Worm (Caenorhabditis elegans) whole organism, L1 larva: ENCODE results near the gene elf-1.

Experiments used
- C16A3.4 ChIP-seq: fragments of 150-350 bp; optimal IDR thresholded peaks from 2 replicates; lab custom pipeline; 2014; ENCODE audit warnings: missing biosample characterization, missing genetic modification characterization
- F16B12.6 ChIP-seq: fragments of 150-350 bp; optimal IDR thresholded peaks from 2 replicates; lab custom pipeline; 2014; ENCODE audit warnings: missing biosample characterization, missing genetic modification characterization
- alr-1 ChIP-seq: fragments of 200-800 bp; sonication (Bioruptor generic); optimal IDR thresholded peaks from 2 replicates; lab custom pipeline; 2018; ENCODE audit warnings: borderline replicate concordance, mild to moderate bottlenecking, missing genetic modification characterization, missing compliant biosample characterization
- ceh-63 ChIP-seq: fragments of 200-800 bp; sonication (Bioruptor generic); optimal IDR thresholded peaks from 2 replicates; lab custom pipeline; 2018; ENCODE audit warnings: mild to moderate bottlenecking, missing genetic modification characterization, missing compliant biosample characterization
- ceh-82 ChIP-seq, 3 experiments: fragments of 150-350 bp in 1 of 3; sonication (generic microtip) in 2 of 3; optimal IDR thresholded peaks; 2 replicates each; lab custom pipeline; 2014 to 2017; ENCODE audit warnings: missing biosample characterization in 3 of 3, missing genetic modification characterization in 3 of 3
- dpl-1 ChIP-seq, 3 experiments: fragments of 150-350 bp in 2 of 3; sonication (generic microtip) in 1 of 3; optimal IDR thresholded peaks; 2 replicates each; lab custom pipeline; 2014 to 2017; ENCODE audit warnings: missing biosample characterization in 3 of 3, missing genetic modification characterization in 3 of 3, missing genetic modification reagents in 3 of 3
- dsc-1 ChIP-seq: sonication (generic microtip); optimal IDR thresholded peaks from 2 replicates; lab custom pipeline; 2016; ENCODE audit warnings: mild to moderate bottlenecking, missing genetic modification characterization, missing compliant biosample characterization
- efl-1 ChIP-seq, 4 experiments: fragments of 150-350 bp; optimal IDR thresholded peaks in 3 of 4; peaks in 1 of 4; 1 replicate in 1 of 4; 2 replicates in 3 of 4; lab custom pipeline; 2014; ENCODE audit warnings: missing biosample characterization in 2 of 4, missing genetic modification characterization in 2 of 4, missing genetic modification reagents in 2 of 4
- egl-27 ChIP-seq, 2 experiments: fragments of 150-350 bp in 1 of 2; sonication (generic microtip); optimal IDR thresholded peaks; 3 replicates each; lab custom pipeline; 2017 to 2018; ENCODE audit warnings: missing biosample characterization in 2 of 2, missing genetic modification characterization in 2 of 2, missing genetic modification reagents in 2 of 2
- elt-3 ChIP-seq, 6 experiments: fragments of 150-350 bp in 1 of 6; sonication (generic microtip); optimal IDR thresholded peaks; 2 replicates each; lab custom pipeline; 2017 to 2018; ENCODE audit warnings: missing biosample characterization in 6 of 6, missing genetic modification characterization in 6 of 6, inconsistent platforms in 1 of 6
- ets-5 ChIP-seq: fragments of 200-800 bp; sonication (Bioruptor generic); IDR thresholded peaks from 2 replicates; pipeline ENCODE4 v1.3.6; 2022; ENCODE audit warnings: missing genetic modification characterization, missing compliant biosample characterization
- fkh-10 ChIP-seq: sonication (generic microtip); optimal IDR thresholded peaks from 2 replicates; lab custom pipeline; 2017; ENCODE audit warnings: missing biosample characterization, missing genetic modification reagents, missing genetic modification characterization
- fkh-4 ChIP-seq: sonication (generic microtip); optimal IDR thresholded peaks from 2 replicates; lab custom pipeline; 2016; ENCODE audit warnings: missing compliant biosample characterization, missing genetic modification characterization, borderline replicate concordance
- isw-1 ChIP-seq: fragments of 200-800 bp; sonication (Bioruptor generic); IDR thresholded peaks from 2 replicates; pipeline ENCODE4 v1.3.6; 2022; ENCODE audit warnings: missing genetic modification characterization, missing compliant biosample characterization
- lin-39 ChIP-seq: fragments of 150-350 bp; optimal IDR thresholded peaks from 2 replicates; lab custom pipeline; 2014; ENCODE audit warnings: missing biosample characterization, missing genetic modification reagents, missing genetic modification characterization
- lir-3 ChIP-seq: sonication (generic microtip); optimal IDR thresholded peaks from 2 replicates; lab custom pipeline; 2016; ENCODE audit warnings: mild to moderate bottlenecking, missing genetic modification characterization, moderate library complexity, missing compliant biosample characterization; ENCODE audit not compliant: poor library complexity
- lsy-2 ChIP-seq, 2 experiments: fragments of 150-350 bp; optimal IDR thresholded peaks; 2 replicates each; lab custom pipeline; 2014; ENCODE audit warnings: missing biosample characterization in 2 of 2, missing genetic modification characterization in 2 of 2
- mep-1 ChIP-seq: fragments of 150-350 bp; optimal IDR thresholded peaks from 2 replicates; lab custom pipeline; 2014; ENCODE audit warnings: missing biosample characterization, missing genetic modification characterization
- nhr-11 ChIP-seq: fragments of 150-350 bp; optimal IDR thresholded peaks from 2 replicates; lab custom pipeline; 2014; ENCODE audit warnings: missing biosample characterization, missing genetic modification characterization
- nhr-12 ChIP-seq: sonication (generic microtip); optimal IDR thresholded peaks from 2 replicates; lab custom pipeline; 2017; ENCODE audit warnings: missing biosample characterization, missing genetic modification characterization
- nhr-19 ChIP-seq: fragments of 200-800 bp; sonication (Bioruptor generic); conservative IDR thresholded peaks from 2 replicates; pipeline ENCODE4 v1.3.6; 2022; ENCODE audit warnings: missing genetic modification characterization, missing compliant biosample characterization
- nhr-28 ChIP-seq: fragments of 150-350 bp; optimal IDR thresholded peaks from 2 replicates; lab custom pipeline; 2014; ENCODE audit warnings: missing biosample characterization, missing genetic modification characterization
- nhr-71 ChIP-seq: sonication (generic microtip); optimal IDR thresholded peaks from 2 replicates; lab custom pipeline; 2016; ENCODE audit warnings: mild to moderate bottlenecking, missing genetic modification characterization, moderate library complexity, missing compliant biosample characterization
- nhr-85 ChIP-seq: sonication (generic microtip); peaks from one replicate; lab custom pipeline; 2016; ENCODE audit warnings: missing genetic modification characterization, inconsistent platforms, missing compliant biosample characterization
- nhr-90 ChIP-seq: sonication (generic microtip); optimal IDR thresholded peaks from 2 replicates; lab custom pipeline; 2016; ENCODE audit warnings: mild to moderate bottlenecking, missing genetic modification characterization, missing compliant biosample characterization; ENCODE audit not compliant: poor library complexity
- rnt-1 ChIP-seq: sonication (generic microtip); optimal IDR thresholded peaks from 2 replicates; lab custom pipeline; 2016; ENCODE audit warnings: mild to moderate bottlenecking, missing genetic modification characterization, moderate library complexity, missing compliant biosample characterization
- skn-1 ChIP-seq: fragments of 150-350 bp; optimal IDR thresholded peaks from 2 replicates; lab custom pipeline; 2014; ENCODE audit warnings: missing biosample characterization, missing genetic modification characterization
- sox-4 ChIP-seq: sonication (generic microtip); optimal IDR thresholded peaks from 2 replicates; lab custom pipeline; 2016; ENCODE audit warnings: missing genetic modification characterization, missing compliant biosample characterization
- sup-37 ChIP-seq: fragments of 200-800 bp; sonication (Bioruptor generic); optimal IDR thresholded peaks from 2 replicates; lab custom pipeline; 2018; ENCODE audit warnings: mild to moderate bottlenecking, missing genetic modification characterization, missing compliant biosample characterization
- swsn-7 ChIP-seq: sonication (generic microtip); optimal IDR thresholded peaks from 2 replicates; lab custom pipeline; 2016; ENCODE audit warnings: missing genetic modification characterization, missing compliant biosample characterization
- tlp-1 ChIP-seq: fragments of 150-350 bp; optimal IDR thresholded peaks from 2 replicates; lab custom pipeline; 2014; ENCODE audit warnings: missing biosample characterization, missing genetic modification characterization
- unc-30 ChIP-seq: sonication (generic microtip); optimal IDR thresholded peaks from 2 replicates; lab custom pipeline; 2017; ENCODE audit warnings: missing biosample characterization, missing genetic modification characterization
- unc-62 ChIP-seq: fragments of 150-350 bp; optimal IDR thresholded peaks from 2 replicates; lab custom pipeline; 2014; ENCODE audit warnings: missing biosample characterization, missing genetic modification reagents, missing genetic modification characterization
- unc-86 ChIP-seq: sonication (generic microtip); optimal IDR thresholded peaks from 2 replicates; lab custom pipeline; 2016; ENCODE audit warnings: missing genetic modification characterization, missing compliant biosample characterization
- unc-98 ChIP-seq: fragments of 200-800 bp; sonication (Bioruptor generic); IDR thresholded peaks from 2 replicates; pipeline ENCODE4 v1.3.6; 2022; ENCODE audit warnings: missing genetic modification characterization, missing compliant biosample characterization
- xbp-1 ChIP-seq: sonication (generic microtip); optimal IDR thresholded peaks from 2 replicates; lab custom pipeline; 2016; ENCODE audit warnings: missing genetic modification characterization, missing compliant biosample characterization
- zag-1 ChIP-seq: fragments of 150-350 bp; optimal IDR thresholded peaks from 2 replicates; lab custom pipeline; 2014; ENCODE audit warnings: missing biosample characterization, missing genetic modification characterization
- zip-4 ChIP-seq: fragments of 200-800 bp; sonication (Bioruptor generic); optimal IDR thresholded peaks from 2 replicates; lab custom pipeline; 2018; ENCODE audit warnings: mild to moderate bottlenecking, missing genetic modification characterization, moderate library complexity, missing compliant biosample characterization

The elf-1 gene

ce11 chrIII:698814-699213, 9.8 kb downstream of the elf-1 start:
- no peak for TF ChIP-seq sup-37 (GFP tag; lab: Kevin White, UChicago)
- TF ChIP-seq C16A3.4 (tag; lab: Kevin White, UChicago): no peak
- no peak for TF ChIP-seq unc-30 (tag; lab: Kevin White, UChicago)
- TF ChIP-seq efl-1 (optimal IDR thresholded peaks at IDR 0.05; lab: Kevin White, UChicago): no peak
- TF ChIP-seq efl-1 (GFP tag; optimal IDR thresholded peaks at IDR 0.05 in 1 of 2; lab: Kevin White, UChicago): peak in 1 of 2 experiments; percentile 38
- TF ChIP-seq rnt-1 (tag; lab: Kevin White, UChicago): peak; percentile 32
- no peak for TF ChIP-seq elt-3 (tag; optimal IDR thresholded peaks at IDR 0.05; lab: Kevin White, UChicago)
- TF ChIP-seq fkh-10: no peak
- no peak for TF ChIP-seq nhr-12 (tag; lab: Kevin White, UChicago)
- TF ChIP-seq sox-4 (tag; lab: Kevin White, UChicago): no peak
- TF ChIP-seq nhr-19 (GFP tag; lab: Robert Waterston, UW): 0 out of 2 replicates have a peak, but pooled peaks have one; percentile 11

ce11 chrIII:710042-710441, 21.1 kb downstream of the elf-1 start:
- TF ChIP-seq zag-1 (tag; lab: Kevin White, UChicago) (no peak), lin-39 (tag; lab: Kevin White, UChicago) (no peak), dsc-1 (no peak), sup-37 (GFP tag; lab: Kevin White, UChicago) (no peak), elt-3 (tag; optimal IDR thresholded peaks at IDR 0.05; lab: Kevin White, UChicago) (no peak), efl-1 (optimal IDR thresholded peaks at IDR 0.05; lab: Kevin White, UChicago) (no peak), efl-1 (GFP tag; optimal IDR thresholded peaks at IDR 0.05 in 1 of 2; lab: Kevin White, UChicago) (no peak), swsn-7 (tag; lab: Kevin White, UChicago) (no peak), unc-86 (no peak), ceh-63 (no peak), isw-1 (GFP tag; lab: Robert Waterston, UW) (no peak), lir-3 (no peak), C16A3.4 (tag; lab: Kevin White, UChicago) (no peak), fkh-4 (no peak), zip-4 (GFP tag; lab: Kevin White, UChicago) (no peak), tlp-1 (tag; lab: Kevin White, UChicago) (no peak), alr-1 (no peak), nhr-11 (no peak), mep-1 (tag; lab: Kevin White, UChicago) (no peak), dpl-1 (GFP tag; optimal IDR thresholded peaks at IDR 0.05; lab: Kevin White, UChicago) (no peak)

ce11 chrIII:724819-725218, 35.9 kb downstream of the elf-1 start, which contains the start of gene flp-24:
Gene flp-24 (plus strand): TSS chrIII:725119.
- no peak for TF ChIP-seq unc-62 (GFP tag; lab: Kevin White, UChicago)
- no peak for TF ChIP-seq skn-1 (tag; lab: Kevin White, UChicago)
- no peak for TF ChIP-seq egl-27 (tag; optimal IDR thresholded peaks at IDR 0.05; lab: Kevin White, UChicago)
- no peak for TF ChIP-seq ceh-82 (tag; optimal IDR thresholded peaks at IDR 0.05; lab: Kevin White, UChicago)
- TF ChIP-seq unc-98 (GFP tag; lab: Robert Waterston, UW): no peak
- TF ChIP-seq nhr-71: no peak
- TF ChIP-seq nhr-28 (tag; lab: Kevin White, UChicago): no peak
- TF ChIP-seq zag-1 (tag; lab: Kevin White, UChicago): no peak
- TF ChIP-seq F16B12.6 (tag; lab: Kevin White, UChicago): no peak
- TF ChIP-seq ets-5: no peak
- no peak for TF ChIP-seq nhr-90
- TF ChIP-seq lsy-2 (tag; optimal IDR thresholded peaks at IDR 0.05; lab: Kevin White, UChicago): no peak
- no peak for TF ChIP-seq nhr-85
- no peak for TF ChIP-seq xbp-1 (tag; lab: Kevin White, UChicago)
